Worm (Caenorhabditis elegans): Measurements from ENCODE around the gene F59E11.2.

Gene F59E11.2

ce11 chrV:9003291-9003690 is 2.0 kb downstream of the F59E11.2 start, which contains the start of gene srx-1:
srx-1 (plus strand) TSS chrV:9003672.
- TF ChIP-seq Y53F4B.3 (GFP tag; IDR thresholded peaks at IDR 0.05), result no peak
- TF ChIP-seq F23B12.7 (tag; optimal IDR thresholded peaks at IDR 0.05; ENCODE audit: insufficient read depth), result no peak
- no peak for TF ChIP-seq nhr-27 (tag; optimal IDR thresholded peaks at IDR 0.05)
- TF ChIP-seq Y79H2A.3 (GFP tag; conservative IDR thresholded peaks at IDR 0.05), result no peak
- TF ChIP-seq nhr-80 (tag; optimal IDR thresholded peaks at IDR 0.05), result no peak
- no peak for TF ChIP-seq lin-26 (GFP tag; IDR thresholded peaks at IDR 0.05)
- TF ChIP-seq F33H1.4 (GFP tag; IDR thresholded peaks at IDR 0.05), result no peak
- TF ChIP-seq ztf-26 (tag; optimal IDR thresholded peaks at IDR 0.05), result no peak
- TF ChIP-seq ztf-18 (tag; optimal IDR thresholded peaks at IDR 0.05), result no peak
- no peak for TF ChIP-seq F49E8.2 (tag; optimal IDR thresholded peaks at IDR 0.05; ENCODE audit: insufficient read depth)
- TF ChIP-seq lin-54 (GFP tag; optimal IDR thresholded peaks at IDR 0.05), result no peak

ce11 chrV:9005243-9005642 is 4.0 kb downstream of the F59E11.2 start, which contains the start of gene srx-3:
srx-3 (plus strand) TSS chrV:9005543.
- no peak for TF ChIP-seq bed-1 (GFP tag; IDR thresholded peaks at IDR 0.05)
- TF ChIP-seq F49E8.2 (tag; optimal IDR thresholded peaks at IDR 0.05; ENCODE audit: insufficient read depth), result no peak
- no peak for TF ChIP-seq ceh-27 (GFP tag; optimal IDR thresholded peaks at IDR 0.05)
- no peak for TF ChIP-seq attf-6 (GFP tag; IDR thresholded peaks at IDR 0.05)
- TF ChIP-seq Y79H2A.3 (GFP tag; conservative IDR thresholded peaks at IDR 0.05), result no peak
- TF ChIP-seq snpc-3.4 (tag; optimal IDR thresholded peaks at IDR 0.05), result no peak
- TF ChIP-seq hlh-26 (GFP tag; conservative IDR thresholded peaks at IDR 0.05), result no peak
- TF ChIP-seq madf-10 (tag; optimal IDR thresholded peaks at IDR 0.05), result no peak
- TF ChIP-seq B0261.1 (tag; optimal IDR thresholded peaks at IDR 0.05), result no peak
- TF ChIP-seq F22D6.2 (tag; optimal IDR thresholded peaks at IDR 0.05), result no peak
- TF ChIP-seq lin-40 (tag; optimal IDR thresholded peaks at IDR 0.05), result no peak
- TF ChIP-seq sea-2 (GFP tag; IDR thresholded peaks at IDR 0.05), result no peak
- no peak for TF ChIP-seq somi-1 (GFP tag; optimal IDR thresholded peaks at IDR 0.05)
- no peak for TF ChIP-seq ets-4 (GFP tag; optimal IDR thresholded peaks at IDR 0.05)
- no peak for TF ChIP-seq dpl-1 (GFP tag; optimal IDR thresholded peaks at IDR 0.05)
- TF ChIP-seq dpff-1 (tag; optimal IDR thresholded peaks at IDR 0.05), result no peak
- no peak for TF ChIP-seq him-1 (tag; optimal IDR thresholded peaks at IDR 0.05)
- no peak for TF ChIP-seq ama-1 (optimal IDR thresholded peaks at IDR 0.05)
- TF ChIP-seq ama-1 (GFP tag; optimal IDR thresholded peaks at IDR 0.05), result no peak
- no peak for TF ChIP-seq ztf-3 (GFP tag; optimal IDR thresholded peaks at IDR 0.05)
- no peak for TF ChIP-seq lsl-1 (GFP tag; optimal IDR thresholded peaks at IDR 0.05)

ce11 chrV:9009175-9009574 is 7.9 kb downstream of the F59E11.2 start, which contains the start of gene srx-2:
srx-2 (plus strand) TSS chrV:9009475.
- TF ChIP-seq F52B5.7 (tag; optimal IDR thresholded peaks at IDR 0.05), result no peak

ce11 chrV:9013765-9014164 is 12.5 kb downstream of the F59E11.2 start, which contains the start of gene srh-201:
srh-201 (minus strand) TSS chrV:9013865.
- TF ChIP-seq athp-1 (tag; optimal IDR thresholded peaks at IDR 0.05) (no peak), ztf-26 (tag; optimal IDR thresholded peaks at IDR 0.05) (no peak), efl-1 (GFP tag; optimal IDR thresholded peaks at IDR 0.05) (no peak), B0261.1 (tag; optimal IDR thresholded peaks at IDR 0.05) (no peak), mes-4 (tag; optimal IDR thresholded peaks at IDR 0.05) (no peak), egl-44 (GFP tag; IDR thresholded peaks at IDR 0.05) (no peak), aptf-2 (GFP tag; conservative IDR thresholded peaks at IDR 0.05) (no peak), rpc-1 (optimal IDR thresholded peaks at IDR 0.05) (no peak), rpc-1 (tag; optimal IDR thresholded peaks at IDR 0.05) (no peak), somi-1 (GFP tag; optimal IDR thresholded peaks at IDR 0.05) (no peak), ZK185.1 (tag; optimal IDR thresholded peaks at IDR 0.05; ENCODE audit: poor library complexity, severe bottlenecking) (no peak), ceh-40 (GFP tag; IDR thresholded peaks at IDR 0.05) (no peak), chd-7 (tag; optimal IDR thresholded peaks at IDR 0.05) (no peak), F57A8.1 (GFP tag; optimal IDR thresholded peaks at IDR 0.05) (no peak)

All from whole organism, young adult.